Worm (Caenorhabditis elegans): ENCODE data around the gene srx-64.

srx-64 gene

ce11 chrV:3896018-3896417 lies 33.2 kb upstream of the srx-64 start:
- TF ChIP-seq ets-4 (GFP tag; optimal IDR thresholded peaks at IDR 0.05) (no peak), madf-8 (GFP tag; conservative IDR thresholded peaks at IDR 0.05) (no peak), let-607 (tag; optimal IDR thresholded peaks at IDR 0.05) (no peak), hsf-1 (GFP tag; IDR thresholded peaks at IDR 0.05) (no peak), F55B11.4 (tag; optimal IDR thresholded peaks at IDR 0.05; ENCODE audit: borderline replicate concordance, insufficient read depth) (no peak), B0019.2 (GFP tag; conservative IDR thresholded peaks at IDR 0.05) (no peak), aptf-3 (GFP tag; IDR thresholded peaks at IDR 0.05) (no peak), gei-17 (GFP tag; optimal IDR thresholded peaks at IDR 0.05) (no peak), madf-10 (tag; optimal IDR thresholded peaks at IDR 0.05) (no peak), ceh-27 (GFP tag; optimal IDR thresholded peaks at IDR 0.05) (no peak), ztf-18 (tag; optimal IDR thresholded peaks at IDR 0.05) (no peak), ztf-25 (GFP tag; IDR thresholded peaks at IDR 0.05) (no peak), Y67H2A.10 (GFP tag; conservative IDR thresholded peaks at IDR 0.05) (no peak), unc-62 (GFP tag; optimal IDR thresholded peaks at IDR 0.05) (no peak)

- TF ChIP-seq dox-1 (GFP tag; IDR thresholded peaks at IDR 0.05) (no peak), madf-8 (GFP tag; conservative IDR thresholded peaks at IDR 0.05) (no peak), ccch-3 (GFP tag; optimal IDR thresholded peaks at IDR 0.05) (no peak), cebp-2 (GFP tag; IDR thresholded peaks at IDR 0.05) (no peak), F37B4.10 (GFP tag; IDR thresholded peaks at IDR 0.05) (no peak), hmg-1.2 (GFP tag; IDR thresholded peaks at IDR 0.05) (no peak), F33H1.4 (GFP tag; IDR thresholded peaks at IDR 0.05) (no peak), dpl-1 (GFP tag; optimal IDR thresholded peaks at IDR 0.05) (no peak), zfh-2 (GFP tag; conservative IDR thresholded peaks at IDR 0.05) (no peak), rpc-1 (optimal IDR thresholded peaks at IDR 0.05) (no peak), rpc-1 (tag; optimal IDR thresholded peaks at IDR 0.05) (no peak), ama-1 (optimal IDR thresholded peaks at IDR 0.05) (no peak), ama-1 (GFP tag; optimal IDR thresholded peaks at IDR 0.05) (no peak)
These were observed 29.1 kb upstream of the srx-64 start, which contains the start of gene irld-22 for ce11 chrV:3900102-3900501. TSS of gene irld-22 (minus strand) at chrV:3900202.

ce11 chrV:3902458-3903157 lies 26.6 kb upstream of the srx-64 start, which contains the start of the genes str-229 and srh-190:
TSS of gene str-229 (minus strand) at chrV:3902558.
TSS of gene srh-190 (plus strand) at chrV:3903107.
- TF ChIP-seq pha-4 (tag; optimal IDR thresholded peaks at IDR 0.05) = no peak
- TF ChIP-seq mcd-1 (GFP tag; IDR thresholded peaks at IDR 0.05) = no peak
- TF ChIP-seq tbp1 (GFP tag; optimal IDR thresholded peaks at IDR 0.05) = no peak
- TF ChIP-seq snpc-3.4 (tag; optimal IDR thresholded peaks at IDR 0.05) = no peak
- no peak for TF ChIP-seq let-526 (GFP tag; IDR thresholded peaks at IDR 0.05)
- no peak for TF ChIP-seq C17E4.6 (GFP tag; IDR thresholded peaks at IDR 0.05)
- TF ChIP-seq F22D6.2 (tag; optimal IDR thresholded peaks at IDR 0.05) = no peak
- TF ChIP-seq nhr-27 (tag; optimal IDR thresholded peaks at IDR 0.05) = no peak
- TF ChIP-seq snpc-1.1 (tag; optimal IDR thresholded peaks at IDR 0.05; ENCODE audit: insufficient read depth) = no peak
- no peak for TF ChIP-seq attf-3 (GFP tag; conservative IDR thresholded peaks at IDR 0.05)
- TF ChIP-seq atf-7 (tag; optimal IDR thresholded peaks at IDR 0.05) = no peak
- TF ChIP-seq K11D2.4 (GFP tag; IDR thresholded peaks at IDR 0.05) = no peak
- no peak for TF ChIP-seq hrde-1 (tag; optimal IDR thresholded peaks at IDR 0.05; ENCODE audit: borderline replicate concordance)
- TF ChIP-seq let-607 (tag; optimal IDR thresholded peaks at IDR 0.05) = no peak
- TF ChIP-seq Y53F4B.3 (GFP tag; IDR thresholded peaks at IDR 0.05) = no peak
- no peak for TF ChIP-seq F52B5.7 (tag; optimal IDR thresholded peaks at IDR 0.05)
- no peak for TF ChIP-seq nhr-90 (tag; optimal IDR thresholded peaks at IDR 0.05)
- TF ChIP-seq lsl-1 (GFP tag; optimal IDR thresholded peaks at IDR 0.05) = no peak
- no peak for TF ChIP-seq lsy-27 (tag; optimal IDR thresholded peaks at IDR 0.05; ENCODE audit: borderline replicate concordance, insufficient read depth)
